Fruit fly (Drosophila melanogaster) whole organism, adult: Measurements from ENCODE around the gene CG43731.

Experiments
- CG11617 ChIP-seq: fragments of 200-800 bp; sonication (Bioruptor generic); optimal IDR thresholded peaks from 2 replicates; lab custom pipeline; 2017; ENCODE audit warnings: mild to moderate bottlenecking, missing biosample characterization, missing genetic modification reagents, missing genetic modification characterization
- CG12768 ChIP-seq: fragments of 200-800 bp; sonication (Bioruptor generic); optimal IDR thresholded peaks from 2 replicates; lab custom pipeline; 2017; ENCODE audit warnings: missing biosample characterization, missing genetic modification characterization, mild to moderate bottlenecking, moderate library complexity, missing genetic modification reagents
- CG14711 ChIP-seq: fragments of 200-800 bp; sonication (Bioruptor generic); optimal IDR thresholded peaks from 2 replicates; lab custom pipeline; 2018; ENCODE audit warnings: missing biosample characterization, mild to moderate bottlenecking, missing genetic modification characterization, moderate library complexity
- CG1620 ChIP-seq: fragments of 200-800 bp; sonication (Bioruptor generic); optimal IDR thresholded peaks from 2 replicates; lab custom pipeline; 2016; ENCODE audit warnings: missing biosample characterization, missing genetic modification characterization
- CG33017 ChIP-seq: fragments of 200-800 bp; sonication (Bioruptor generic); optimal IDR thresholded peaks from 2 replicates; lab custom pipeline; 2018; ENCODE audit warnings: missing biosample characterization, mild to moderate bottlenecking, missing genetic modification characterization, moderate library complexity
- CG5204 ChIP-seq: fragments of 200-800 bp; sonication (Bioruptor generic); optimal IDR thresholded peaks from 2 replicates; lab custom pipeline; 2016; ENCODE audit warnings: missing biosample characterization, missing genetic modification characterization
- CG7045 ChIP-seq: fragments of 200-800 bp; sonication (Bioruptor generic); optimal IDR thresholded peaks from 2 replicates; lab custom pipeline; 2017; ENCODE audit warnings: missing biosample characterization, mild to moderate bottlenecking, missing genetic modification characterization
- CG7101 ChIP-seq: fragments of 200-800 bp; sonication (Bioruptor generic); optimal IDR thresholded peaks from 2 replicates; lab custom pipeline; 2018; ENCODE audit warnings: missing biosample characterization, mild to moderate bottlenecking, missing genetic modification characterization, moderate library complexity
- Clk ChIP-seq: fragments of 200-800 bp; sonication (Bioruptor generic); optimal IDR thresholded peaks from 2 replicates; lab custom pipeline; 2017; ENCODE audit warnings: missing biosample characterization, missing genetic modification characterization
- Crg-1 ChIP-seq: fragments of 200-800 bp; sonication (Bioruptor generic); optimal IDR thresholded peaks from 2 replicates; lab custom pipeline; 2016; ENCODE audit warnings: missing biosample characterization, missing genetic modification characterization
- Hr96 ChIP-seq: fragments of 200-800 bp; sonication (Bioruptor generic); optimal IDR thresholded peaks from 2 replicates; lab custom pipeline; 2016; ENCODE audit warnings: missing biosample characterization, missing genetic modification characterization
- Mnt ChIP-seq: fragments of 200-800 bp; sonication (Bioruptor generic); optimal IDR thresholded peaks from 2 replicates; lab custom pipeline; 2016; ENCODE audit warnings: missing biosample characterization, mild to moderate bottlenecking, missing genetic modification characterization
- bab1 ChIP-seq: fragments of 200-800 bp; sonication (Bioruptor generic); optimal IDR thresholded peaks from 3 replicates; lab custom pipeline; 2019; ENCODE audit warnings: missing biosample characterization, mild to moderate bottlenecking, missing genetic modification characterization, moderate library complexity
- cic ChIP-seq: fragments of 200-800 bp; sonication (Bioruptor generic); optimal IDR thresholded peaks from 2 replicates; lab custom pipeline; 2017; ENCODE audit warnings: missing biosample characterization, mild to moderate bottlenecking, missing genetic modification characterization, moderate library complexity
- cnc ChIP-seq, 2 experiments: fragments of >200 bp; optimal IDR thresholded peaks; 2 replicates each; lab custom pipeline; 2017
- kay ChIP-seq: fragments of 200-800 bp; sonication (Bioruptor generic); peaks from one replicate; lab custom pipeline; 2016; ENCODE audit warnings: missing biosample characterization, missing genetic modification characterization, borderline replicate concordance
- ovo ChIP-seq: fragments of 200-800 bp; sonication (Bioruptor generic); optimal IDR thresholded peaks from 2 replicates; lab custom pipeline; 2016; ENCODE audit warnings: missing biosample characterization, missing genetic modification characterization
- pad ChIP-seq: fragments of 200-800 bp; sonication (Bioruptor generic); optimal IDR thresholded peaks from 3 replicates; lab custom pipeline; 2017; ENCODE audit warnings: missing biosample characterization, missing genetic modification characterization, mild to moderate bottlenecking, moderate library complexity, missing genetic modification reagents
- tj ChIP-seq: fragments of 200-800 bp; sonication (Bioruptor generic); optimal IDR thresholded peaks from 3 replicates; lab custom pipeline; 2017; ENCODE audit warnings: missing biosample characterization, mild to moderate bottlenecking, missing genetic modification characterization, moderate library complexity
- toe ChIP-seq: fragments of 200-800 bp; sonication (Bioruptor generic); optimal IDR thresholded peaks from 2 replicates; lab custom pipeline; 2016; ENCODE audit warnings: missing biosample characterization, missing genetic modification characterization

CG43731 gene

DNA sequence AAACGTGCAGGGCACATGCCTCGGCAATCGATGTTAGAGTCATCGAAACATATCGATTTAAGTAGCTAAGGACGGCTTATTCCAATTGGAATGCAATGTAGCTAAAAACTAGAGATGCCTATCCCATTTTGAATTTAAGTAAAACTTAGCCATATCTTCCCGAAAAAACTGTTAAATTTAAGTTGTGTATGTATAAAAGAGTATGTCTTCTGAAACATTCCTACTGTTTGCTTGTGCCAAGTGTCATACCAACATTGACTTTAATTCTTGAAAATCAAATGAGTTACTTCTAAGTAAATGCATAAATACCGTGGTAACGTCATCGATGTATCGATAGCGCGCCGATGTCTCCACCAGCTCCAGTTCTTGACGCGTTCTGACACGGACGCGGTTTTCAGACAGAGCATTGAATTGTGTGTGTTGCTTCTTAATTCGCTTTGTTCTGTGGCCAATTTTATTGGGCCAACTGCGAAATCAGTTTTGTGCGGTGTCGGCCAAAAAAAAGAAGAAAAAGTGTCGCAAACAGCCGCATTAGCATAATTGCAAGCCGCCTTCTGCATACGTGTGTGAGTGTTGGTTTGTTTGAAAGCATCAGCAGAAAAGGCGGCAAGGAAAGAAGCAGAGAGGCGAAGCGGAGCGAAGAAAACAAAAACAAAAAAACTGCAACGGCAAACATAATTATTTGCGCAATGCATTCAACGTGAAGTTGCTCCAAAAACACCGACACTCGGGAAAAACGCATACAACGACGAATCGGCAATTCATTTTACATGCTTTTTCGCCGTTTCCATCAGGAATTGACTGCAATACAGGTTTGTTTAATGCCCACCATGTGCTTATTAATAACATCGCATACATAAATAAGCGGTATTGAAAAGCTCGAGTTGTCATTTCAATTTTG is 31.9 kb downstream of the CG43731 start, which contains the start of gene brat:
TSS of gene brat (plus strand) at position 352 of the 901 bp plus-strand sequence.
- TF ChIP-seq Mnt (GFP tag; lab: Kevin White, UChicago): peak; percentile 97
- no peak for TF ChIP-seq CG12768
- TF ChIP-seq bab1: peak; percentile 7
- peak; percentile 51 for TF ChIP-seq CG5204 (GFP tag; lab: Kevin White, UChicago)
- peak; percentile 77 for TF ChIP-seq toe
- TF ChIP-seq CG7045 (GFP tag; lab: Kevin White, UChicago): no peak
- TF ChIP-seq tj (GFP tag; lab: Kevin White, UChicago): peak; percentile 100
- peak; percentile 64 for TF ChIP-seq Crg-1 (GFP tag; lab: Kevin White, UChicago)
- TF ChIP-seq CG7101 (tag; lab: Kevin White, UChicago): peak; percentile 61
- peak; percentile 45 for TF ChIP-seq CG11617
- TF ChIP-seq Hr96 (GFP tag; lab: Kevin White, UChicago): peak; percentile 45
- peak; percentile 74 for TF ChIP-seq CG1620
- TF ChIP-seq cnc (optimal IDR thresholded peaks at IDR 0.05; lab: Kevin White, UChicago): no peak
- no peak for TF ChIP-seq CG14711

DNA sequence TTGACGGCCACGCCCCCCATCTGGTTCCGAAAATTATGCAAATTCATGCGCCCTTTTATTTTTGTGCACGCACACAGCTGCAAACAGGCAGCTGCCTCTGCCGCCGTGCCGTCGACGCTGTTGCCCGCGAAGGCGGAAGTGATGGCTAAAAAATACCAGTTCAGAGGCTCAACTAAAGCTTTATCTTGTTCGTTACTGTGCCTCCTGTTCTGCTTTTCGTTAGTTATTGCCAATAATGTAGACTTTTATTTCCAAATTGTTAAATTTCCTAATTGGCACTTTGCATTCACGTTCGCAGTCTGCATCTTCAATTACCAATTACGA is 32.5 kb downstream of the CG43731 start:
- TF ChIP-seq CG12768 (no peak), CG11617 (no peak), tj (GFP tag; lab: Kevin White, UChicago) (no peak), ovo (GFP tag; lab: Kevin White, UChicago) (no peak), bab1 (no peak), toe (no peak), CG33017 (tag; lab: Kevin White, UChicago) (no peak), Hr96 (GFP tag; lab: Kevin White, UChicago) (no peak), Mnt (GFP tag; lab: Kevin White, UChicago) (no peak), CG7101 (tag; lab: Kevin White, UChicago) (no peak)

DNA sequence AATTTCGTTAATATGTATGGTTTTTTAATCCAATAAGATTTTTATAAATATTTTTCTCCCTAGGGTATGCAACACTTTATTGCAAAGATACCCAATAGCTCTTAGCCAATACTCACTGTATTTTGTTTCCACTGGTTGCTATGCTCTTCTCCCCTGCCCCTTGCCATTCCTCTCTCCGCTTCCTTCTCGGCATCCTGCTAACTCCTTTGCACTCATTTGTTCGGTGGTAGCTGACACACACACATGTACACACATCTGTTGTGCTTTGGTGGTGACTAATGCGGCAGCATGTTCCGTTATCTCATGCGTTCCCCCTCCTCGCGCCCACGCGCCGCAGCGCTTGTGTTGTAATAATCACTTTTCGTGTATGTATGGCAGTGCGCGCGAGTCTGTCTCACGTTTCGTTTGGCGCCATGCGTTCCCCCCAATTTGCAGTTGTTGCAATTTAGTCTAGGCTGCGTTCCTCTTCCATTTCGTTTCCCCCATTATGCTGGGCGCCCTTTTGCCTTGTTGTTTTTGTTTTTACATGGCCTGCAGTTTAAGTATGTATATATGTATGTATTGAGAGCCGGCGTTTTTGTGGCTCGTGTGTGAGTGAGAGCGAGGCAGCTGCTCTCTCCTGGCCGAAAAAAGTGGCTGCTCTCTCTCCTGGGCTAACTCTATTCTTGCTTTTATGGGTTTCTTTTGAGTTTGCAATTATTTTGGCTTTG is 33.1 kb downstream of the CG43731 start, which contains the start of gene Polr1D:
TSS of gene Polr1D (minus strand) at position 420 of the 710 bp plus-strand sequence.
- no peak for TF ChIP-seq cic (GFP tag; lab: Kevin White, UChicago)
- TF ChIP-seq CG11617: no peak
- no peak for TF ChIP-seq CG12768
- TF ChIP-seq kay (GFP tag; lab: Kevin White, UChicago): no peak
- TF ChIP-seq CG5204 (GFP tag; lab: Kevin White, UChicago): no peak
- peak; percentile 92 for TF ChIP-seq tj (GFP tag; lab: Kevin White, UChicago)
- TF ChIP-seq cnc (optimal IDR thresholded peaks at IDR 0.05; lab: Kevin White, UChicago): no peak
- no peak for TF ChIP-seq CG33017 (tag; lab: Kevin White, UChicago)
- no peak for TF ChIP-seq Crg-1 (GFP tag; lab: Kevin White, UChicago)
- TF ChIP-seq CG7045 (GFP tag; lab: Kevin White, UChicago): no peak
- TF ChIP-seq toe: no peak
- no peak for TF ChIP-seq Clk
- peak; percentile 98 for TF ChIP-seq pad (GFP tag; lab: Kevin White, UChicago)
- no peak for TF ChIP-seq CG7101 (tag; lab: Kevin White, UChicago)
- TF ChIP-seq CG1620: no peak
- peak; percentile 80 for TF ChIP-seq ovo (GFP tag; lab: Kevin White, UChicago)
- no peak for TF ChIP-seq CG14711
- TF ChIP-seq Mnt (GFP tag; lab: Kevin White, UChicago): peak; percentile 50
- no peak for TF ChIP-seq bab1
- TF ChIP-seq Hr96 (GFP tag; lab: Kevin White, UChicago): no peak

DNA sequence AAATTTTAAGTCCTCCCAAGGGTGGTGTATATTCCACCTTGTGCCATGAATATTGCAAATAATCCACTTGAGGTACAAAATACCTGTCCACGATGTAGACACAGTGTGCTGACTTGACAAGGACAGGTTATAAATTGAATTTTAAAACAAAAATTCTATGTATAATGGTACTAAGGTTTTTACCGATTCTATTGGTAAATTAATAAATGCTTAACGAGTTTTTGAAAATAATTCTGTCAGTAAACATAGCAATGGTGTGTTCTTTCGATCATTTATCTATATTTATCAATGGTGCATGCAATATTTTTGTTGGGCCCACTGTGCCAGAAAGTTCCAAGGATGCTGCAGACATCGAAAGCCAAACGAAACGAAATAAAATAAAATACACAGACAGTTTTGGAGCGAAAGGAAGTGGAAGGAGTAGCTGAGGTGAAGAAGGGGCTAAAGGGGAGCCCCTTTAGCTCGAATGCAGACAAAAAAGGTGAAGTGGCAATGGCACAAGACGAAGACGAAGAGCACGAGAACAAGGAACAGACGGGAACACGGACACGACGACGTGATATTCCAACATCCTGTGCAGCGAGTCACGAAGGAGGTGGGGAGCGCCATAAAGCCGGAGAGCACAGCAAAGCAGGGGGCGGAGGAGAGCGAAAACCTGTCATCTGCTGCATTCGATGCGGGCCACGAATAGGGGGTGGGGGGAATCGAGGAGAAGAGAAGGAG is 34.3 kb downstream of the CG43731 start:
- TF ChIP-seq CG14711 (no peak), Mnt (GFP tag; lab: Kevin White, UChicago) (no peak), CG12768 (no peak), Crg-1 (GFP tag; lab: Kevin White, UChicago) (no peak), Clk (no peak), CG1620 (no peak), cic (GFP tag; lab: Kevin White, UChicago) (no peak), toe (no peak), tj (GFP tag; lab: Kevin White, UChicago) (no peak), Hr96 (GFP tag; lab: Kevin White, UChicago) (no peak), CG11617 (no peak), bab1 (no peak), kay (GFP tag; lab: Kevin White, UChicago) (no peak), pad (GFP tag; lab: Kevin White, UChicago) (no peak), ovo (GFP tag; lab: Kevin White, UChicago) (no peak), cnc (optimal IDR thresholded peaks at IDR 0.05; lab: Kevin White, UChicago) (no peak), CG33017 (tag; lab: Kevin White, UChicago) (no peak), CG7045 (GFP tag; lab: Kevin White, UChicago) (no peak)

DNA sequence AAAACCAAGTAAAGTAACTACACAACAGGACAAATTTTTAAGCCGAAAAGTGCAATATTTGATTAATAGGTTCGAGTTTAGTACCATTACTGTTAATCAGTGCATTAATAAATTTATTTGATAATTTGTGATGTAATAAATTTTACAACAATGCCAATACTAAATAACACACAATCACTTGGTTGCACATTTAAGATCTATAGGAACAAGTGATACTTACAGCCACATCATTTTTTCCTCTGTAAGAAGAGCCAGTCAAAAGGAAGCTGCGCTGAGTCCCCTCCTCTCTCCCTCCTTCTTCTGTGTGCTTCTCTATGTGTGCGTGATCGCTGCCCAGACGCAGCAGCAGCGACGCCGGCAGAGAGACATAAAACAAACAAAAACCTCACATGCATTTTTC is 34.9 kb downstream of the CG43731 start:
- TF ChIP-seq tj (GFP tag; lab: Kevin White, UChicago) (no peak), bab1 (peak; percentile 11)
